Worm (Caenorhabditis elegans) whole organism, L4/young adult: ENCODE results near the gene gly-8.

ENCODE experiments used
- W03F9.2 ChIP-seq: fragments of 150-350 bp; optimal IDR thresholded peaks from 2 replicates; lab custom pipeline; 2014; ENCODE audit warnings: missing biosample characterization, missing genetic modification characterization
- dao-5 ChIP-seq: sonication (generic microtip); optimal IDR thresholded peaks from 2 replicates; lab custom pipeline; 2016; ENCODE audit warnings: missing genotype, missing genetic modification characterization, moderate library complexity, missing compliant biosample characterization
- him-1 ChIP-seq: sonication (generic microtip); optimal IDR thresholded peaks from 2 replicates; lab custom pipeline; 2016; ENCODE audit warnings: missing genotype, missing genetic modification reagents, missing genetic modification characterization, missing compliant biosample characterization

- TF ChIP-seq him-1 (tag; lab: Kevin White, UChicago) (no peak), dao-5 (tag; lab: Kevin White, UChicago) (no peak), W03F9.2 (tag; lab: Kevin White, UChicago) (no peak)
These were observed 36.1 kb upstream of the gly-8 start, which contains the start of gene Y66D12A.3 for ce11 chrIII:11588911-11589310.
